Fruit fly (Drosophila melanogaster) whole organism, prepupa: ENCODE data around the gene CG11674.

Experiments used
- CG11762 ChIP-seq: fragments of 200-800 bp; sonication (Bioruptor generic); optimal IDR thresholded peaks from 3 replicates; lab custom pipeline; 2016; ENCODE audit warnings: missing biosample characterization, missing genetic modification characterization; ENCODE audit not compliant: insufficient read depth
- CG16779 ChIP-seq: fragments of 200-800 bp; sonication (Bioruptor generic); optimal IDR thresholded peaks from 3 replicates; lab custom pipeline; 2017; ENCODE audit warnings: missing biosample characterization, mild to moderate bottlenecking, missing genetic modification characterization
- CG3919 ChIP-seq: fragments of 200-800 bp; sonication (Bioruptor generic); optimal IDR thresholded peaks from 3 replicates; lab custom pipeline; 2016; ENCODE audit warnings: missing biosample characterization, missing genetic modification characterization
- CG6276 ChIP-seq: fragments of 200-800 bp; sonication (Bioruptor generic); optimal IDR thresholded peaks from 2 replicates; lab custom pipeline; 2017; ENCODE audit warnings: missing biosample characterization, mild to moderate bottlenecking, missing genetic modification characterization
- CG8119 ChIP-seq: fragments of 200-800 bp; sonication (Bioruptor generic); IDR thresholded peaks from 3 replicates; pipeline ENCODE4 v1.3.6; 2022; ENCODE audit warnings: missing biosample characterization, missing genetic modification characterization
- CG8632 ChIP-seq: fragments of 200-800 bp; sonication (Bioruptor generic); optimal IDR thresholded peaks from 3 replicates; lab custom pipeline; 2016; ENCODE audit warnings: missing biosample characterization, missing genetic modification characterization
- Hr4 ChIP-seq: fragments of 200-800 bp; sonication (Bioruptor generic); optimal IDR thresholded peaks from 3 replicates; lab custom pipeline; 2016; ENCODE audit warnings: missing biosample characterization, missing genetic modification characterization
- Smox ChIP-seq: fragments of 200-800 bp; sonication (Bioruptor generic); optimal IDR thresholded peaks from 3 replicates; lab custom pipeline; 2016; ENCODE audit warnings: missing biosample characterization, missing genetic modification characterization
- Sox102F ChIP-seq: fragments of 200-800 bp; sonication (Bioruptor generic); optimal IDR thresholded peaks from 2 replicates; lab custom pipeline; 2016; ENCODE audit warnings: missing biosample characterization, mild to moderate bottlenecking, missing genetic modification characterization
- Sox14 ChIP-seq: fragments of 200-800 bp; sonication (Bioruptor generic); optimal IDR thresholded peaks from 3 replicates; lab custom pipeline; 2016; ENCODE audit warnings: missing biosample characterization, missing genetic modification characterization
- cyc ChIP-seq: fragments of 200-800 bp; sonication (Bioruptor generic); optimal IDR thresholded peaks from 3 replicates; lab custom pipeline; 2016; ENCODE audit warnings: missing biosample characterization, missing genetic modification characterization
- dsx ChIP-seq: fragments of 200-800 bp; optimal IDR thresholded peaks from 3 replicates; lab custom pipeline; 2019; ENCODE audit warnings: missing biosample characterization, mild to moderate bottlenecking, missing genetic modification characterization, moderate library complexity; ENCODE audit not compliant: poor library complexity, severe bottlenecking
- net ChIP-seq: fragments of 200-800 bp; sonication (Bioruptor generic); optimal IDR thresholded peaks from 3 replicates; lab custom pipeline; 2016; ENCODE audit warnings: missing biosample characterization, missing genetic modification characterization

- no peak for TF ChIP-seq Hr4
- TF ChIP-seq CG16779 (tag; lab: Kevin White, UChicago) = no peak
- TF ChIP-seq CG3919 = no peak
- TF ChIP-seq CG11762 (GFP tag; lab: Kevin White, UChicago) = no peak
- no peak for TF ChIP-seq cyc (GFP tag; lab: Kevin White, UChicago)
- TF ChIP-seq CG8632 = no peak
- TF ChIP-seq dsx (GFP tag; lab: Kevin White, UChicago) = no peak
- TF ChIP-seq net (GFP tag; lab: Kevin White, UChicago) = no peak
- no peak for TF ChIP-seq Smox (GFP tag; lab: Kevin White, UChicago)
- no peak for TF ChIP-seq Sox102F (GFP tag; lab: Kevin White, UChicago)
- TF ChIP-seq CG6276 (GFP tag; lab: Kevin White, UChicago) = no peak
- TF ChIP-seq Sox14 (GFP tag; lab: Kevin White, UChicago) = no peak
- no peak for TF ChIP-seq CG8119 (GFP tag; lab: Robert Waterston, UW)
Observed at dm6 chrX:14176623-14177022, 49.1 kb downstream of the CG11674 start, which contains the start of gene CG11581.
